Fruit fly (Drosophila melanogaster): ENCODE measurements around the gene ash2.

Gene ash2

DNA sequence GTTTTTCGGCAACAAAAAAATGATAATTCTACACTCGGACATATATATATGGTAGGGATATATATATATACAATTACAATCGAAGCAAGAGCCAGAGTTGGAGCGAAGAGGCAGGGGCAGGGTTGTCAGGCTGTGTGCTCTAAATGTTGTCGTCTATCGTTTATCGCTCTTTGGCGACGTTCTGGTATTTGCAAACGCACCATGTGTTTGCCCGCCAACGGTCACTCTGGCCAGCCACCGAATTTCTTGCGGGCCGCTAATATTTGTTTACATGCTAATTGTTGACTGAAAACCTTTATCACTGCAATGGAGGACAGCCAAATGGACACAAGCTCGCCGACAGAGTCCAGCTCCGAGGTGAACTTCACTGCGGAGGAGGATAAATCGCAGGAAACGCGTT, at the start of gene ash2, which contains the start of gene puf:
ash2 (plus strand) TSS at position 203 of the 400 bp plus-strand sequence.
puf (minus strand) TSS at position 121 of the 400 bp plus-strand sequence.
- no peak for TF ChIP-seq noc (tag; optimal IDR thresholded peaks at IDR 0.05)

dm6 chr3R:24601069-24601468, 48.9 kb upstream of the ash2 start:
- no peak for TF ChIP-seq noc (tag; optimal IDR thresholded peaks at IDR 0.05)

DNA sequence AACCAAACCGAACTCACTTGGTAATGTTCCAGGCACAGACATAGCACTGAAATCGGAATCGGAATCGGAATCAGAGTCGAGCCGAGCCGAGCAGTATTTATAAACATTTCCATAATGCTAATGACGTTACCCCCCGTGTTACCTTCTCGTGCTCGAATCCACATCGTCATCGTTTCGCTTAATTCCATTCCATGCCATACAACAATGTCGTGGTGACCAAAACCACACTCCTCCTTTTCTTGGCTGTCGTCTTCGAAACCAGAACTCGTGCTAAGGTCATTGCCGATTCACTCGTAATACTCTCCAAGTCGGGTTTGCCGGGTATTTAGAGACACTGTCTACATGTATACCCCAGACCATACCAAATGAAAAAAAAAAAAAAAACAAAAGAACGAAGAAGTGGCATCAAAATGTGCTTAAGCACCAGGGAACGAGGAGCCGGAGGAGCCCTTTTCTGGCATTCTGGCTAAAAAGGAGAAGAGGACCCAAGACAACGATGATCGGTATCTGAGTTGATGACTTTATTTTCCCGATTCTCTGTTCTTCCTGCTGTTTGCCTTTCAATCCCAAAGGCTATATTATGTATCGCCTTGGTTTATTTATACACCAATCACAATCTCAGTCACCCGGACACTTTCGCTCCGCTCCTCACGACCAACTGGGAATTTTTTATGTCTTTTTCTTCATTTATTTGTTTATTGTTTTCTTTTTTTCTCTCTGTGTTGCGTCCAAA, 46.4 kb upstream of the ash2 start:
- TF ChIP-seq noc (tag; optimal IDR thresholded peaks at IDR 0.05), result no peak

- TF ChIP-seq noc (tag; optimal IDR thresholded peaks at IDR 0.05), result no peak
Observed at dm6 chr3R:24604165-24604564, 45.8 kb upstream of the ash2 start.

DNA sequence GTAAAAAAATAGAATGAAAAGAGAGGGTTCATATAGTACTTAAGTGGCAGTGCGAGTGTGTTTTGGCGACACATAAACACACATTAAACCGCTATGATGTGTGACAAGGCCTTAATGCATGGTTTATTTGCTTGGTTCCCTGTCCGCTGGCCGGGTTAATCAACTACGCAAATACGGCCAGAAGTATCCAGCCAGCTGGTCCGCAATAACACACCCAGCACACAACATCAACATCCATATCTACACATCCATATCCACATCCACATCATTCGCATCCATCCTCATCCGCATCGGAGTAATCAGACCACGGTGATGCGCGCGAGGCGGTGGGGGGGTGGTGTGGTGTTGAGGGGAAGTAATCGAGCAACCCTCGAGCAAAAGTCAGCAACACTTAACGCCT, 43.1 kb upstream of the ash2 start:
- no peak for TF ChIP-seq noc (tag; optimal IDR thresholded peaks at IDR 0.05)

DNA sequence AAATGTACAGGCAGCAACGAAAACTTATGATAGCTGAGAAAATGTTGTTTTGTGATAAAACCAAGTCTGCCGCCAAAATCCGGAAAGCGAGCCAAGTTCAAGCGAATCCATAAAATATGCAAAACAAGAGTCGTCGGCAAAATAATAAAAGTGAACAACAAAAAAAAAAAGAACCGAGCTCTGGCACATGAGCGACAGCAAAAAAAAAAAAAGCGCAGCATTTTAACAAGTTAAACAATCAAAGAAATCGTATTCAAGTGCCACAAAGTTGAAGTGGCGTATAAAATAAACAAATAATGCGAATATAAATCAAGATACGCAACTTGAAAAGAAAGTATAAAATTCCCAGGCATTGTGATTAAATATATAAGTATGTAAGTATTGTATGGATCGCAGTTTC, 41.6 kb upstream of the ash2 start:
- no peak for TF ChIP-seq noc (tag; optimal IDR thresholded peaks at IDR 0.05)

DNA sequence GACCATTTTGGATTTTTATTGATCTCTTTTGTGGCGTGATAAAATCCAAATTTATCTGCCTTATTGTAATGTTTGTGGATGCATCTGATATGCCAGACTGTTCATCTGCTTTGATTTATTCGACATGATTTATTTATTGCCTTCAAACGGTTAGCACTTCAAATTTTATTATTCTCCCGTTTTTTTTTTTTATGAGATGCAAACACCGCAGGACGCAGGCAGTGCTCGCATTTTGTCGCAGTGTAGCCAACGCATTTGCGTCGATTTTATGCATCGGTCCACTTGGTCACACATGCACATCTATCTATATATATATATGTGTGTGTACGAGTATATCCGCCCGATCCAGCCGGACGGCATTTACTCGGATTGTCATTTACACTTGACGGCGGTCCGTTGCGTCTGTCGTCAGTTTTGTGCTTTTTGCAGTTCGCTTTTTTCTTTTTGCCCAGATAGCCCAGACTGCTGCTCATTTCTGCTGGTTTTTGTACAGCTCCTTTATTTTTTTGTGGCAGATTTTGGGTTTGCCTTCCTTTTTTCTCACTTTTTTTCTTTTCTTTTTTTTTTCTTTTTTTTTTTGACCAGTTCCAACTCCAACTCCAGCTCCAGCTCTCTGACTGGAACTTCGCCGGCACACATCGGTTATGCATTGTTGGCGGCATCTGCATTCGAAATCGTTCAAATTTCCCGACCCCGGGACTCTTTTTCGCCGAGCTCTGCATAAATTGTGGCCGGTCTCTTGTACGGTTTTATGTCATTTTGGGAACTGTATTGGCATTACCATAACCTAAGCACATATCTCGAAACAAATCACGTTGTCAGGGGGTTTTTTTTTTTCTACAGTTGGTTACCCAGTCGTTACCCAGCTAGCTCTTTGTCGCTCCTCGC, 35.9 kb upstream of the ash2 start:
- no peak for TF ChIP-seq noc (tag; optimal IDR thresholded peaks at IDR 0.05)

DNA sequence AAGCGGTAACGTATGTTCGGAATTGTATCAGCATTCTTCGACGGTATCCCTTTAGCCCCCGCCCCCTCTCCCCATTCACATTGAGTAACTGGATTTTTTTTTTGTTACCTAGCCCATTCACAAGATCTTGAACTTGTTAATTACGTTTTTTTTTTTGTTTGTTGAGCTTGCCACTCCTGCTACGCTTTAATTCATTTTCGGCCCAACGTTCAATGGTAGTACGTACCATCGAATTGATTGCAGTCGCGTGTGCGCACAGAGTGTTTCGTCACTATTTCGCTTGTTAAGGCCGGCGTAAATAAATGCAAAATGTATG, 35.3 kb upstream of the ash2 start:
- TF ChIP-seq noc (tag; optimal IDR thresholded peaks at IDR 0.05), result no peak

DNA sequence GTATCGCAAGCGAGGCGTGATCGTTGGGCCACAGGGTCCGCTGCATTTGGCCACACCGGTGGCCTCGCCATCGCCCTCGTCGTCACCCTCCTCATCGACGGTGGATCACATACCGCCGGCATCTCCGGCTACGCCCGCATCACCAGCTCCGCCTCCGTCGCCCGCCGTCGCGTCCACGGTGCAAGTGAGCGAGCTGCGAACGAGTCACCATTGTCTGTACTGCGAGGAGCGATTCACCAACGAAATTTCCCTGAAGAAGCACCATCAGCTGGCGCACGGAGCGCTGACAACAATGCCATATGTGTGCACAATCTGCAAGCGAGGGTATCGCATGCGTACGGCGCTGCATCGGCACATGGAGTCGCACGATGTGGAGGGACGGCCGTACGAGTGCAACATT, 29.4 kb upstream of the ash2 start:
- TF ChIP-seq noc (tag; optimal IDR thresholded peaks at IDR 0.05), result no peak

- TF ChIP-seq noc (tag; optimal IDR thresholded peaks at IDR 0.05), result no peak
Observed at dm6 chr3R:24625517-24625925, 24.4 kb upstream of the ash2 start, which contains the start of the genes Syx18 and atl. TSS of gene Syx18 (minus strand) at chr3R:24625562. TSS of gene atl (plus strand) at chr3R:24625671.

DNA sequence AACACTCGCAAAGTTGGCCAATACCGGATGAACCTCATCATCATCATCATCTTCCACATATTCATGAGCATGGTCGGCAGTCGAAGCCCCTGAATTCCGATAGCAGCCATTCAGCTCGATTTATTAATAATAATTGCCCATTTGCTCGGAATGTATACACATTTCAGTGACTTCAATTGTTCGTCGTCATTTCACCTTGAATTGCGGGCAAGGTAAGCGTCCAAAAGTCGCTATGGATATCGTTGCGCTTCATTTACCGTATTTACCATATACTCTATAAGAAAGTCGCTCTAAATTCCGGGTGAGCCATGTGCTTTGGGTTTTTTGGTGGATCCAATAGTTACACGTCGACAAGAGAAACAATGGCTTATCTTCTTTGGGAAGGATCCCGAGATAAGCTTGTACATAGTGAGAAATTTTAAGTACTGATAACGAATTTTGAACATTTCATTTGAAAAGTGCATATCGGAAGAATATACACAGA, 23.9 kb upstream of the ash2 start:
- TF ChIP-seq noc (tag; optimal IDR thresholded peaks at IDR 0.05), result peak; percentile 25

- TF ChIP-seq noc (tag; optimal IDR thresholded peaks at IDR 0.05), result no peak
Observed at dm6 chr3R:24626667-24627066, 23.3 kb upstream of the ash2 start.

- no peak for TF ChIP-seq noc (tag; optimal IDR thresholded peaks at IDR 0.05)
Observed at dm6 chr3R:24629877-24630808, 19.8 kb upstream of the ash2 start, which contains the start of gene Wsck. TSS of gene Wsck (minus strand) at chr3R:24630075.

DNA sequence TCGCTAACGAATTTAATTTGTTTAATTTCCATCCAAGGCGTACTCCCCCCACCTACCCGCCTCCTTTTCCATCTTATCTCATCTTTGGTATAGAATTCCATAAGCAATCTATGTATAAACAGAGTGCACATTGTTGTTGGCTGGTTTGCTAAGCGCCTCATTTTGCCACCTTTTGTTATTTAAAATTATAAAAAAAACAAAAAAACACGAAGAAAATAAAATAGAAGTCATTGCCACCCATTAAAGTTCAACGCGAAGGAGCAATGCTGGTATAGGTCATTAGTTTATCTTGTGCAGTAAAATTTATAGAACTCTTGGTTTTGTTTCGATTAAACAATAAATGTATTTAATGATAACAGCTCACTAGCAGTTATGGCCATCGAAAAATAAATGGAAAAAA, 15.6 kb upstream of the ash2 start:
- TF ChIP-seq noc (tag; optimal IDR thresholded peaks at IDR 0.05), result no peak

- TF ChIP-seq noc (tag; optimal IDR thresholded peaks at IDR 0.05), result no peak
Observed at dm6 chr3R:24634957-24635356, 15.0 kb upstream of the ash2 start, which contains the start of gene MtnF. TSS of gene MtnF (minus strand) at chr3R:24635165.

- TF ChIP-seq noc (tag; optimal IDR thresholded peaks at IDR 0.05), result no peak
Observed at dm6 chr3R:24651044-24651459, 1.1 kb downstream of the ash2 start.
